Fruit fly (Drosophila melanogaster) whole organism, pupa: ENCODE results near the gene dgt2.

Experiments
- CG32121 ChIP-seq: fragments of 200-800 bp; sonication (Bioruptor generic); IDR thresholded peaks from 2 replicates; pipeline ENCODE4 v1.3.6; 2022; ENCODE audit warnings: missing biosample characterization, missing genetic modification characterization
- CG34367 ChIP-seq: fragments of 200-800 bp; sonication (Bioruptor generic); optimal IDR thresholded peaks from 2 replicates; lab custom pipeline; 2018; ENCODE audit warnings: missing biosample characterization, mild to moderate bottlenecking, missing genetic modification characterization
- CG4496 ChIP-seq: fragments of 200-800 bp; sonication (Bioruptor generic); IDR thresholded peaks from 3 replicates; pipeline ENCODE4 v1.3.6; 2022; ENCODE audit warnings: missing biosample characterization, missing genetic modification characterization
- D1 ChIP-seq: fragments of 200-800 bp; sonication (Bioruptor generic); optimal IDR thresholded peaks from 2 replicates; lab custom pipeline; 2018; ENCODE audit warnings: missing biosample characterization, mild to moderate bottlenecking, missing genetic modification characterization, moderate library complexity
- Pif1B ChIP-seq: fragments of 200-800 bp; sonication (Bioruptor generic); optimal IDR thresholded peaks from 3 replicates; lab custom pipeline; 2016; ENCODE audit warnings: missing biosample characterization, missing genetic modification characterization
- fd96Ca ChIP-seq: fragments of 200-800 bp; sonication (Bioruptor generic); IDR thresholded peaks from 3 replicates; pipeline ENCODE4 v1.3.6; 2022; ENCODE audit warnings: missing biosample characterization, missing genetic modification characterization
- gl ChIP-seq: fragments of 200-800 bp; sonication (Bioruptor generic); optimal IDR thresholded peaks from 2 replicates; lab custom pipeline; 2018; ENCODE audit warnings: missing biosample characterization, mild to moderate bottlenecking, missing genetic modification characterization
- rn ChIP-seq: fragments of 200-800 bp; sonication (Bioruptor generic); IDR thresholded peaks from 2 replicates; pipeline ENCODE4 v1.3.6; 2022; ENCODE audit warnings: missing biosample characterization, missing genetic modification characterization

- TF ChIP-seq CG4496 (GFP tag; lab: Robert Waterston, UW): no peak
- no peak for TF ChIP-seq CG32121 (GFP tag; lab: Robert Waterston, UW)
- no peak for TF ChIP-seq rn (GFP tag; lab: Robert Waterston, UW)
- no peak for TF ChIP-seq D1
- no peak for TF ChIP-seq CG34367 (tag; lab: Kevin White, UChicago)
- no peak for TF ChIP-seq fd96Ca (GFP tag; lab: Robert Waterston, UW)
- no peak for TF ChIP-seq Pif1B (GFP tag; lab: Kevin White, UChicago)
- TF ChIP-seq gl (tag; lab: Kevin White, UChicago): no peak
These were observed 44.2 kb downstream of the dgt2 start, which contains the start of gene CG18788 for dm6 chr2L:12033890-12034289.
